Worm (Caenorhabditis elegans) whole organism, L1 larva: ENCODE measurements around the gene F42H10.3.

ENCODE experiments used
- C04F5.9 ChIP-seq: sonication (generic microtip); optimal IDR thresholded peaks from 2 replicates; lab custom pipeline; 2016; ENCODE audit warnings: missing genetic modification characterization, missing compliant biosample characterization
- Y116A8C.19 ChIP-seq: sonication (generic microtip); optimal IDR thresholded peaks from 2 replicates; lab custom pipeline; 2016; ENCODE audit warnings: missing compliant biosample characterization, missing genetic modification characterization, borderline replicate concordance
- alr-1 ChIP-seq: fragments of 200-800 bp; sonication (Bioruptor generic); optimal IDR thresholded peaks from 2 replicates; lab custom pipeline; 2018; ENCODE audit warnings: borderline replicate concordance, mild to moderate bottlenecking, missing genetic modification characterization, missing compliant biosample characterization
- aly-2 ChIP-seq: fragments of 150-350 bp; optimal IDR thresholded peaks from 2 replicates; lab custom pipeline; 2014; ENCODE audit warnings: missing biosample characterization, missing genetic modification characterization
- ama-1 ChIP-seq: fragments of 150-350 bp; optimal IDR thresholded peaks from 2 replicates; lab custom pipeline; 2014
- blmp-1 ChIP-seq: fragments of 150-350 bp; optimal IDR thresholded peaks from 2 replicates; lab custom pipeline; 2014; ENCODE audit warnings: missing biosample characterization, missing genetic modification characterization
- ceh-63 ChIP-seq: fragments of 200-800 bp; sonication (Bioruptor generic); optimal IDR thresholded peaks from 2 replicates; lab custom pipeline; 2018; ENCODE audit warnings: mild to moderate bottlenecking, missing genetic modification characterization, missing compliant biosample characterization
- ceh-8 ChIP-seq: fragments of 200-800 bp; sonication (Bioruptor generic); optimal IDR thresholded peaks from 2 replicates; lab custom pipeline; 2018; ENCODE audit warnings: mild to moderate bottlenecking, missing genetic modification characterization, moderate library complexity, missing compliant biosample characterization
- ceh-88 ChIP-seq: fragments of 200-800 bp; sonication (Bioruptor generic); IDR thresholded peaks from 2 replicates; pipeline ENCODE4 v1.3.6; 2022; ENCODE audit warnings: missing genetic modification characterization, missing compliant biosample characterization
- ceh-90 ChIP-seq: sonication (generic microtip); optimal IDR thresholded peaks from 2 replicates; lab custom pipeline; 2016; ENCODE audit warnings: missing genetic modification characterization, missing compliant biosample characterization
- dpl-1 ChIP-seq, 3 experiments: fragments of 150-350 bp in 2 of 3; sonication (generic microtip) in 1 of 3; optimal IDR thresholded peaks; 2 replicates each; lab custom pipeline; 2014 to 2017; ENCODE audit warnings: missing biosample characterization in 3 of 3, missing genetic modification characterization in 3 of 3, missing genetic modification reagents in 3 of 3
- dsc-1 ChIP-seq: sonication (generic microtip); optimal IDR thresholded peaks from 2 replicates; lab custom pipeline; 2016; ENCODE audit warnings: mild to moderate bottlenecking, missing genetic modification characterization, missing compliant biosample characterization
- efl-1 ChIP-seq, 4 experiments: fragments of 150-350 bp; optimal IDR thresholded peaks in 3 of 4; peaks in 1 of 4; 1 replicate in 1 of 4; 2 replicates in 3 of 4; lab custom pipeline; 2014; ENCODE audit warnings: missing biosample characterization in 2 of 4, missing genetic modification characterization in 2 of 4, missing genetic modification reagents in 2 of 4
- egl-13 ChIP-seq: sonication (generic microtip); optimal IDR thresholded peaks from 2 replicates; lab custom pipeline; 2016; ENCODE audit warnings: missing genotype, missing genetic modification reagents, missing genetic modification characterization, missing compliant biosample characterization
- egl-27 ChIP-seq, 2 experiments: fragments of 150-350 bp in 1 of 2; sonication (generic microtip); optimal IDR thresholded peaks; 3 replicates each; lab custom pipeline; 2017 to 2018; ENCODE audit warnings: missing biosample characterization in 2 of 2, missing genetic modification characterization in 2 of 2, missing genetic modification reagents in 2 of 2
- elt-2 ChIP-seq: sonication (generic microtip); optimal IDR thresholded peaks from 2 replicates; lab custom pipeline; 2016; ENCODE audit warnings: missing genetic modification characterization, mild to moderate bottlenecking, inconsistent platforms, missing compliant biosample characterization, missing genetic modification reagents
- fkh-10 ChIP-seq: sonication (generic microtip); optimal IDR thresholded peaks from 2 replicates; lab custom pipeline; 2017; ENCODE audit warnings: missing biosample characterization, missing genetic modification reagents, missing genetic modification characterization
- fkh-4 ChIP-seq: sonication (generic microtip); optimal IDR thresholded peaks from 2 replicates; lab custom pipeline; 2016; ENCODE audit warnings: missing compliant biosample characterization, missing genetic modification characterization, borderline replicate concordance
- fkh-8 ChIP-seq: sonication (generic microtip); optimal IDR thresholded peaks from 2 replicates; lab custom pipeline; 2016; ENCODE audit warnings: mild to moderate bottlenecking, missing genetic modification characterization, missing compliant biosample characterization
- fos-1 ChIP-seq: fragments of 150-350 bp; optimal IDR thresholded peaks from 2 replicates; lab custom pipeline; 2014; ENCODE audit warnings: missing biosample characterization, missing genetic modification characterization
- hlh-4 ChIP-seq: sonication (generic microtip); optimal IDR thresholded peaks from 2 replicates; lab custom pipeline; 2016; ENCODE audit warnings: mild to moderate bottlenecking, missing genetic modification characterization, missing compliant biosample characterization
- irx-1 ChIP-seq: sonication (generic microtip); optimal IDR thresholded peaks from 2 replicates; lab custom pipeline; 2016; ENCODE audit warnings: missing genetic modification characterization, missing compliant biosample characterization
- lin-13 ChIP-seq: fragments of 150-350 bp; optimal IDR thresholded peaks from 2 replicates; lab custom pipeline; 2014; ENCODE audit warnings: missing biosample characterization, missing genetic modification reagents, missing genetic modification characterization
- lin-14 ChIP-seq: fragments of 200-800 bp; sonication (Bioruptor generic); optimal IDR thresholded peaks from 2 replicates; lab custom pipeline; 2018; ENCODE audit warnings: mild to moderate bottlenecking, missing genetic modification characterization, moderate library complexity, missing compliant biosample characterization
- lin-15B ChIP-seq: fragments of 150-350 bp; sonication (generic microtip); optimal IDR thresholded peaks from 3 replicates; lab custom pipeline; 2014; ENCODE audit warnings: missing biosample characterization, missing genetic modification characterization
- lin-35 ChIP-seq, 2 experiments: fragments of 150-350 bp; optimal IDR thresholded peaks; 2 replicates each; lab custom pipeline; 2014; ENCODE audit warnings: missing biosample characterization in 2 of 2, missing genetic modification characterization in 2 of 2, missing genetic modification reagents in 2 of 2
- lir-3 ChIP-seq: sonication (generic microtip); optimal IDR thresholded peaks from 2 replicates; lab custom pipeline; 2016; ENCODE audit warnings: mild to moderate bottlenecking, missing genetic modification characterization, moderate library complexity, missing compliant biosample characterization; ENCODE audit not compliant: poor library complexity
- lsy-2 ChIP-seq, 2 experiments: fragments of 150-350 bp; optimal IDR thresholded peaks; 2 replicates each; lab custom pipeline; 2014; ENCODE audit warnings: missing biosample characterization in 2 of 2, missing genetic modification characterization in 2 of 2
- mab-9 ChIP-seq: fragments of 200-800 bp; sonication (Bioruptor generic); IDR thresholded peaks from 2 replicates; pipeline ENCODE4 v1.3.6; 2022; ENCODE audit warnings: missing genetic modification reagents, missing genetic modification characterization, missing compliant biosample characterization
- mdl-1 ChIP-seq, 2 experiments: fragments of 150-350 bp; optimal IDR thresholded peaks; 2 replicates each; lab custom pipeline; 2014 to 2017; ENCODE audit warnings: missing biosample characterization in 2 of 2, missing genetic modification characterization in 2 of 2, inconsistent platforms in 1 of 2
- mep-1 ChIP-seq: fragments of 150-350 bp; optimal IDR thresholded peaks from 2 replicates; lab custom pipeline; 2014; ENCODE audit warnings: missing biosample characterization, missing genetic modification characterization
- nhr-19 ChIP-seq: fragments of 200-800 bp; sonication (Bioruptor generic); conservative IDR thresholded peaks from 2 replicates; pipeline ENCODE4 v1.3.6; 2022; ENCODE audit warnings: missing genetic modification characterization, missing compliant biosample characterization
- nhr-20 ChIP-seq: sonication (generic microtip); optimal IDR thresholded peaks from 2 replicates; lab custom pipeline; 2016; ENCODE audit warnings: mild to moderate bottlenecking, missing genetic modification characterization, missing compliant biosample characterization
- nhr-47 ChIP-seq: sonication (generic microtip); optimal IDR thresholded peaks from 2 replicates; lab custom pipeline; 2016; ENCODE audit warnings: mild to moderate bottlenecking, missing genetic modification characterization, moderate library complexity, missing compliant biosample characterization
- nhr-71 ChIP-seq: sonication (generic microtip); optimal IDR thresholded peaks from 2 replicates; lab custom pipeline; 2016; ENCODE audit warnings: mild to moderate bottlenecking, missing genetic modification characterization, moderate library complexity, missing compliant biosample characterization
- nhr-85 ChIP-seq: sonication (generic microtip); peaks from one replicate; lab custom pipeline; 2016; ENCODE audit warnings: missing genetic modification characterization, inconsistent platforms, missing compliant biosample characterization
- pax-3 ChIP-seq: fragments of 200-800 bp; sonication (Bioruptor generic); optimal IDR thresholded peaks from 2 replicates; lab custom pipeline; 2018; ENCODE audit warnings: mild to moderate bottlenecking, missing genetic modification characterization, moderate library complexity, missing compliant biosample characterization
- rnt-1 ChIP-seq: sonication (generic microtip); optimal IDR thresholded peaks from 2 replicates; lab custom pipeline; 2016; ENCODE audit warnings: mild to moderate bottlenecking, missing genetic modification characterization, moderate library complexity, missing compliant biosample characterization
- skn-1 ChIP-seq: fragments of 150-350 bp; optimal IDR thresholded peaks from 2 replicates; lab custom pipeline; 2014; ENCODE audit warnings: missing biosample characterization, missing genetic modification characterization
- snpc-4 ChIP-seq: fragments of 150-350 bp; optimal IDR thresholded peaks from 2 replicates; lab custom pipeline; 2014; ENCODE audit warnings: missing biosample characterization, missing genetic modification characterization
- snu-23 ChIP-seq: sonication (generic microtip); optimal IDR thresholded peaks from 2 replicates; lab custom pipeline; 2016; ENCODE audit warnings: missing genetic modification characterization, missing compliant biosample characterization
- swsn-7 ChIP-seq: sonication (generic microtip); optimal IDR thresholded peaks from 2 replicates; lab custom pipeline; 2016; ENCODE audit warnings: missing genetic modification characterization, missing compliant biosample characterization
- unc-130 ChIP-seq: fragments of 150-350 bp; optimal IDR thresholded peaks from 2 replicates; lab custom pipeline; 2017; ENCODE audit warnings: missing biosample characterization, missing genetic modification characterization, inconsistent platforms
- unc-86 ChIP-seq: sonication (generic microtip); optimal IDR thresholded peaks from 2 replicates; lab custom pipeline; 2016; ENCODE audit warnings: missing genetic modification characterization, missing compliant biosample characterization
- unc-98 ChIP-seq: fragments of 200-800 bp; sonication (Bioruptor generic); IDR thresholded peaks from 2 replicates; pipeline ENCODE4 v1.3.6; 2022; ENCODE audit warnings: missing genetic modification characterization, missing compliant biosample characterization
- vab-15 ChIP-seq: sonication (generic microtip); optimal IDR thresholded peaks from 2 replicates; lab custom pipeline; 2017; ENCODE audit warnings: missing genotype, mild to moderate bottlenecking, missing genetic modification characterization, missing compliant biosample characterization
- xbp-1 ChIP-seq: sonication (generic microtip); optimal IDR thresholded peaks from 2 replicates; lab custom pipeline; 2016; ENCODE audit warnings: missing genetic modification characterization, missing compliant biosample characterization
- zag-1 ChIP-seq: fragments of 150-350 bp; optimal IDR thresholded peaks from 2 replicates; lab custom pipeline; 2014; ENCODE audit warnings: missing biosample characterization, missing genetic modification characterization
- zip-4 ChIP-seq: fragments of 200-800 bp; sonication (Bioruptor generic); optimal IDR thresholded peaks from 2 replicates; lab custom pipeline; 2018; ENCODE audit warnings: mild to moderate bottlenecking, missing genetic modification characterization, moderate library complexity, missing compliant biosample characterization
- ztf-11 ChIP-seq, 2 experiments: sonication (generic microtip); optimal IDR thresholded peaks; 2 replicates each; lab custom pipeline; 2016 to 2017; ENCODE audit warnings: missing genetic modification characterization in 2 of 2, missing biosample characterization in 1 of 2, missing compliant biosample characterization in 1 of 2
- ztf-4 ChIP-seq: fragments of 150-350 bp; optimal IDR thresholded peaks from 2 replicates; lab custom pipeline; 2014; ENCODE audit warnings: missing biosample characterization, missing genetic modification characterization

The F42H10.3 gene

DNA sequence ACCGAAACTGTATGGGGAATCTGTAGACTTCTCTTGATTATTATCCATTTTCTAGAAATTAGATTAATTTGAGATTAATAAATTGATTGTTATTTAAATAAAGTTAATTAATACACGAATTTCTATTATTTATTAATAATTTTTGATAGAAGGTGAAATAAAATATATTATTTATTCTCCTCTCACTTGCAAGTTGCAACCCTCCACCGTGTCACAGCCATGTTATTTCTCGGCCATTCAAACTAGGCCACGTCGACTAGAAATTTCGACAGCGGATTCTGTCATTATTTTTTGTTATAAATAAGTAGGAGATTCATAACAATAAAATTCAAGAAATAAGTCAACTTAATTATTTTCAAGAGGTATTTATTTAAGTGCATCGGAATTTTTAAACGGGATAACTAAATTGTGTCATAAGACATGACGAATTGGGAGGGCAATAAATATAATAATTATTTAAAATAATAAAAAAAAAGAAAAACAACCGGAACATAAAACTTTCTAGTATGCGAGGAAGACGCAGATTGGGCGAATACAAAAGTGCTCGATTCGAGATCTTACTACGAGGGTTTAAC lies 40.3 kb upstream of the F42H10.3 start, which contains the start of gene ufbp-1:
Gene ufbp-1 (minus strand): TSS at position 51 of the 575 bp plus-strand sequence.
- TF ChIP-seq xbp-1 (tag; lab: Kevin White, UChicago) (peak; percentile 91), lin-14 (GFP tag; lab: Kevin White, UChicago) (peak; percentile 51), elt-2 (tag; lab: Kevin White, UChicago) (peak; percentile 73), nhr-85 (tag; lab: Kevin White, UChicago) (peak; percentile 70), vab-15 (tag; lab: Kevin White, UChicago) (no peak), swsn-7 (tag; lab: Kevin White, UChicago) (peak; percentile 55), pax-3 (peak; percentile 38), ztf-11 (tag; optimal IDR thresholded peaks at IDR 0.05; lab: Kevin White, UChicago) (peak in 1 of 2 experiments; percentile 26), ceh-88 (peak; percentile 44; the same call in 1 of the 2 replicates), lin-15B (tag; lab: Kevin White, UChicago) (peak; percentile 33), ceh-63 (no peak), zip-4 (GFP tag; lab: Kevin White, UChicago) (peak; percentile 5), zag-1 (tag; lab: Kevin White, UChicago) (no peak), efl-1 (optimal IDR thresholded peaks at IDR 0.05; lab: Kevin White, UChicago) (no peak), efl-1 (GFP tag; optimal IDR thresholded peaks at IDR 0.05 in 1 of 2; lab: Kevin White, UChicago) (peak; percentile 27 to 57), unc-86 (tag; lab: Kevin White, UChicago) (peak; percentile 6), snpc-4 (tag; lab: Kevin White, UChicago) (peak; percentile 83), unc-130 (tag; lab: Kevin White, UChicago) (peak; percentile 13), fkh-10 (GFP tag; lab: Kevin White, UChicago) (no peak), ama-1 (lab: Kevin White, UChicago) (peak; percentile 99), skn-1 (tag; lab: Kevin White, UChicago) (peak; percentile 94), lsy-2 (tag; optimal IDR thresholded peaks at IDR 0.05; lab: Kevin White, UChicago) (peak; percentile 45 to 86), Y116A8C.19 (tag; lab: Kevin White, UChicago) (no peak), nhr-19 (GFP tag; lab: Robert Waterston, UW) (peak; percentile 29; the same call in 1 of the 2 replicates), alr-1 (no peak), fkh-4 (tag; lab: Kevin White, UChicago) (no peak), rnt-1 (tag; lab: Kevin White, UChicago) (peak; percentile 53), dpl-1 (GFP tag; optimal IDR thresholded peaks at IDR 0.05; lab: Kevin White, UChicago) (peak; percentile 24 to 65 (median 44)), lin-35 (GFP tag; optimal IDR thresholded peaks at IDR 0.05; lab: Kevin White, UChicago) (peak; percentile 16 to 65), lin-13 (GFP tag; lab: Kevin White, UChicago) (peak; percentile 58), ztf-4 (tag; lab: Kevin White, UChicago) (peak; percentile 92), mep-1 (tag; lab: Kevin White, UChicago) (peak; percentile 99), irx-1 (tag; lab: Kevin White, UChicago) (peak; percentile 15), mab-9 (GFP tag; lab: Robert Waterston, UW) (peak; percentile 41; the same call in 1 of the 2 replicates), aly-2 (tag; lab: Kevin White, UChicago) (peak; percentile 98), mdl-1 (tag; optimal IDR thresholded peaks at IDR 0.05; lab: Kevin White, UChicago) (peak in 1 of 2 experiments; percentile 14), egl-27 (tag; optimal IDR thresholded peaks at IDR 0.05; lab: Kevin White, UChicago) (no peak), blmp-1 (tag; lab: Kevin White, UChicago) (peak; percentile 68), nhr-20 (tag; lab: Kevin White, UChicago) (peak; percentile 55), dsc-1 (tag; lab: Kevin White, UChicago) (peak; percentile 33), unc-98 (GFP tag; lab: Robert Waterston, UW) (no peak), lir-3 (tag; lab: Kevin White, UChicago) (no peak), ceh-90 (peak; percentile 36), nhr-71 (tag; lab: Kevin White, UChicago) (peak; percentile 76), nhr-47 (tag; lab: Kevin White, UChicago) (peak; percentile 19), C04F5.9 (tag; lab: Kevin White, UChicago) (no peak), egl-13 (tag; lab: Kevin White, UChicago) (peak; percentile 44), fos-1 (no peak), hlh-4 (peak; percentile 15), ceh-8 (no peak), fkh-8 (tag; lab: Kevin White, UChicago) (peak; percentile 18), snu-23 (peak; percentile 60)
